Fruit fly (Drosophila melanogaster): ENCODE results near the gene CG11601.

Gene CG11601

dm6 chr2L:250507-251215, 32.4 kb downstream of the CG11601 start, which contains the start of gene kis (continued):
- TF ChIP-seq sug (tag; optimal IDR thresholded peaks at IDR 0.05) (peak; percentile 64), CG8388 (GFP tag; optimal IDR thresholded peaks at IDR 0.05) (peak; percentile 8), corto (GFP tag; optimal IDR thresholded peaks at IDR 0.05) (peak; percentile 35), Sin3A (optimal IDR thresholded peaks at IDR 0.05) (peak; percentile 95), CG18476 (GFP tag; optimal IDR thresholded peaks at IDR 0.05) (peak; percentile 2), CG8281 (tag; optimal IDR thresholded peaks at IDR 0.05) (no peak), cas (GFP tag; IDR thresholded peaks at IDR 0.05) (no peak), ro (GFP tag; IDR thresholded peaks at IDR 0.05) (no peak), Bdp1 (GFP tag; optimal IDR thresholded peaks at IDR 0.05) (peak; percentile 41), tup (GFP tag; optimal IDR thresholded peaks at IDR 0.05) (no peak), exex (tag; optimal IDR thresholded peaks at IDR 0.05) (peak; percentile 17), mirr (GFP tag; optimal IDR thresholded peaks at IDR 0.05) (no peak), ase (GFP tag; IDR thresholded peaks at IDR 0.05) (no peak), CG15514 (GFP tag; optimal IDR thresholded peaks at IDR 0.05) (peak; percentile 68), CG2678 (tag; optimal IDR thresholded peaks at IDR 0.05) (peak; percentile 41), CG3163 (GFP tag; optimal IDR thresholded peaks at IDR 0.05) (peak; percentile 43), HLH4C (GFP tag; IDR thresholded peaks at IDR 0.05; ENCODE audit: partially characterized antibody) (peak; percentile 91), CG13894 (tag; optimal IDR thresholded peaks at IDR 0.05) (peak; percentile 66), salm (tag; optimal IDR thresholded peaks at IDR 0.05) (peak; percentile 32), run (tag; optimal IDR thresholded peaks at IDR 0.05) (no peak), CG42726 (GFP tag; IDR thresholded peaks at IDR 0.05; ENCODE audit: partially characterized antibody) (peak; percentile 97), onecut (GFP tag; IDR thresholded peaks at IDR 0.05) (0 out of 2 replicates have a peak, but pooled peaks have one; percentile 31), CG15601 (tag; optimal IDR thresholded peaks at IDR 0.05) (peak; percentile 54), zen2 (GFP tag; IDR thresholded peaks at IDR 0.05; ENCODE audit: partially characterized antibody) (peak; percentile 94), CG12391 (tag; optimal IDR thresholded peaks at IDR 0.05) (peak; percentile 64), ERR (GFP tag; optimal IDR thresholded peaks at IDR 0.05) (peak; percentile 50), dysf (GFP tag; IDR thresholded peaks at IDR 0.05) (no peak), CG8359 (GFP tag; optimal IDR thresholded peaks at IDR 0.05; ENCODE audit: borderline replicate concordance) (no peak), CG6791 (GFP tag; IDR thresholded peaks at IDR 0.05; ENCODE audit: partially characterized antibody) (peak; percentile 93), org-1 (GFP tag; optimal IDR thresholded peaks at IDR 0.05) (no peak), Med (GFP tag) (peak; percentile 91), btn (GFP tag; optimal IDR thresholded peaks at IDR 0.05) (peak; percentile 2), CG11093 (GFP tag; IDR thresholded peaks at IDR 0.05) (no peak), kay (GFP tag; optimal IDR thresholded peaks at IDR 0.05) (no peak), CG10267 (tag; optimal IDR thresholded peaks at IDR 0.05) (peak; percentile 72), B-H2 (GFP tag; optimal IDR thresholded peaks at IDR 0.05) (peak; percentile 65), Six4 (GFP tag; optimal IDR thresholded peaks at IDR 0.05) (no peak), prd (optimal IDR thresholded peaks at IDR 0.05) (no peak), prd (GFP tag; IDR thresholded peaks at IDR 0.05) (peak; percentile 49; the same call in 2 of the 3 replicates), scrt (GFP tag; optimal IDR thresholded peaks at IDR 0.05) (peak; percentile 69), CG17612 (GFP tag; IDR thresholded peaks at IDR 0.05) (no peak), vfl (GFP tag; optimal IDR thresholded peaks at IDR 0.05) (peak; percentile 30), sqz (GFP tag; optimal IDR thresholded peaks at IDR 0.05) (peak; percentile 65), sob (GFP tag; IDR thresholded peaks at IDR 0.05) (peak; percentile 64; the same call in 1 of the 2 replicates), Drgx (GFP tag; IDR thresholded peaks at IDR 0.05) (peak; percentile 44; the same call in 1 of the 2 replicates), dan (GFP tag; IDR thresholded peaks at IDR 0.05) (no peak), CoRest (tag; optimal IDR thresholded peaks at IDR 0.05) (peak; percentile 36), CG11247 (GFP tag; IDR thresholded peaks at IDR 0.05) (peak; percentile 19; the same call in 1 of the 2 replicates), pnt (GFP tag; optimal IDR thresholded peaks at IDR 0.05) (no peak), cad (GFP tag; optimal IDR thresholded peaks at IDR 0.05) (no peak)

All from whole organism, embryonic.